Worm (Caenorhabditis elegans): Measurements from ENCODE around the gene ltah-1.2.

DNA sequence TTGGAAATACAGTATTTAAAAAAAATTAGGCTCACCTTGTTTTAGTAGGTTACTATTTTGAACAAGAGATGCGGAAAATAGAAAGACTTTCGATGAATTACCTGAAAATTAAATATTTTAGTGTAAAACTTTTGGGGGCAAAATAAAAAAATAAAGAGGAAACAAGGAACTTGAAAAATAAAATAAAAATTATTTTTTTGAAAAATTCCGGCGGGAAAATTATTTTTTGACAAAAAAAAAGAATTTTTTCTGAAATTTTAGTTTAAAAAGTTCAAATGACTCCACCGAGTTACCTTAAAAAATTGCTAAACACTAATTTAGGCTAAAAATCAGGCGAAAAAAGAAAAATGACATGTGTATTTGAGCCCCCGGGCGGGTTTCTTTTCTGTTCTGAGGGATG, 11.7 kb upstream of the ltah-1.2 start, which contains the start of the genes cha-1 and unc-17:
- TF ChIP-seq lin-26 (GFP tag; IDR thresholded peaks at IDR 0.05) (no peak), hlh-12 (tag; optimal IDR thresholded peaks at IDR 0.05) (no peak), die-1 (tag; optimal IDR thresholded peaks at IDR 0.05) (no peak), pbrm-1 (GFP tag; IDR thresholded peaks at IDR 0.05) (no peak), tbp1 (GFP tag; optimal IDR thresholded peaks at IDR 0.05) (no peak), unc-62 (GFP tag; optimal IDR thresholded peaks at IDR 0.05) (no peak), B0035.1 (tag; optimal IDR thresholded peaks at IDR 0.05) (no peak), F57C9.4 (tag; optimal IDR thresholded peaks at IDR 0.05) (no peak), tlf-1 (GFP tag; optimal IDR thresholded peaks at IDR 0.05) (no peak), Y53F4B.3 (GFP tag; IDR thresholded peaks at IDR 0.05) (no peak), aptf-3 (GFP tag; IDR thresholded peaks at IDR 0.05) (no peak), lsy-27 (tag; optimal IDR thresholded peaks at IDR 0.05; ENCODE audit: borderline replicate concordance, insufficient read depth) (no peak)

Measured in whole organism, young adult.